Worm (Caenorhabditis elegans): ENCODE measurements around the gene crh-1.
A peak's percentile ranks its signal among the peaks of the same experiment; 100 is the strongest.

crh-1 gene

ce11 chrIII:11657185-11657817, at the start of gene crh-1:
TSS of gene crh-1 (plus strand) at chrIII:11657767.
- TF ChIP-seq him-1 (tag; optimal IDR thresholded peaks at IDR 0.05) = peak; percentile 33
- peak; percentile 83 for TF ChIP-seq W03F9.2 (tag; optimal IDR thresholded peaks at IDR 0.05)
- TF ChIP-seq dao-5 (tag; optimal IDR thresholded peaks at IDR 0.05) = no peak

ce11 chrIII:11607870-11608269, 49.7 kb upstream of the crh-1 start, which contains the start of gene Y66D12A.1:
TSS of gene Y66D12A.1 (plus strand) at chrIII:11608170.
- TF ChIP-seq dao-5 (tag; optimal IDR thresholded peaks at IDR 0.05) = no peak
- no peak for TF ChIP-seq him-1 (tag; optimal IDR thresholded peaks at IDR 0.05)
- no peak for TF ChIP-seq W03F9.2 (tag; optimal IDR thresholded peaks at IDR 0.05)

ce11 chrIII:11609568-11609967, 48.0 kb upstream of the crh-1 start, which contains the start of gene Y66D12A.30:
TSS of gene Y66D12A.30 (plus strand) at chrIII:11609868.
- TF ChIP-seq dao-5 (tag; optimal IDR thresholded peaks at IDR 0.05) = no peak
- no peak for TF ChIP-seq him-1 (tag; optimal IDR thresholded peaks at IDR 0.05)
- TF ChIP-seq W03F9.2 (tag; optimal IDR thresholded peaks at IDR 0.05) = no peak

- TF ChIP-seq W03F9.2 (tag; optimal IDR thresholded peaks at IDR 0.05) = no peak
- TF ChIP-seq dao-5 (tag; optimal IDR thresholded peaks at IDR 0.05) = no peak
- no peak for TF ChIP-seq him-1 (tag; optimal IDR thresholded peaks at IDR 0.05)
These were observed 45.8 kb upstream of the crh-1 start for ce11 chrIII:11611618-11612247.

- no peak for TF ChIP-seq W03F9.2 (tag; optimal IDR thresholded peaks at IDR 0.05)
- TF ChIP-seq him-1 (tag; optimal IDR thresholded peaks at IDR 0.05) = no peak
- no peak for TF ChIP-seq dao-5 (tag; optimal IDR thresholded peaks at IDR 0.05)
These were observed 45.2 kb upstream of the crh-1 start, which contains the start of the genes Y66A7A.9 and Y66A7A.4 for ce11 chrIII:11612371-11612770. TSS of gene Y66A7A.9 (minus strand) at chrIII:11612471. TSS of gene Y66A7A.4 (plus strand) at chrIII:11612607.

- TF ChIP-seq dao-5 (tag; optimal IDR thresholded peaks at IDR 0.05) (no peak), him-1 (tag; optimal IDR thresholded peaks at IDR 0.05) (no peak), W03F9.2 (tag; optimal IDR thresholded peaks at IDR 0.05) (no peak)
These were observed 42.7 kb upstream of the crh-1 start for ce11 chrIII:11614874-11615273.

ce11 chrIII:11615802-11616201, 41.8 kb upstream of the crh-1 start:
- no peak for TF ChIP-seq dao-5 (tag; optimal IDR thresholded peaks at IDR 0.05)
- TF ChIP-seq W03F9.2 (tag; optimal IDR thresholded peaks at IDR 0.05) = no peak
- no peak for TF ChIP-seq him-1 (tag; optimal IDR thresholded peaks at IDR 0.05)

ce11 chrIII:11616446-11616845, 41.1 kb upstream of the crh-1 start, which contains the start of gene ceh-91:
TSS of gene ceh-91 (plus strand) at chrIII:11616746.
- no peak for TF ChIP-seq W03F9.2 (tag; optimal IDR thresholded peaks at IDR 0.05)
- TF ChIP-seq dao-5 (tag; optimal IDR thresholded peaks at IDR 0.05) = no peak
- no peak for TF ChIP-seq him-1 (tag; optimal IDR thresholded peaks at IDR 0.05)

- TF ChIP-seq W03F9.2 (tag; optimal IDR thresholded peaks at IDR 0.05) (no peak), dao-5 (tag; optimal IDR thresholded peaks at IDR 0.05) (no peak), him-1 (tag; optimal IDR thresholded peaks at IDR 0.05) (no peak)
These were observed 32.7 kb upstream of the crh-1 start, which contains the start of gene gly-8 for ce11 chrIII:11624838-11625292. TSS of gene gly-8 (plus strand) at chrIII:11625242.

ce11 chrIII:11627631-11628030, 29.9 kb upstream of the crh-1 start:
- TF ChIP-seq him-1 (tag; optimal IDR thresholded peaks at IDR 0.05) = no peak
- no peak for TF ChIP-seq dao-5 (tag; optimal IDR thresholded peaks at IDR 0.05)
- no peak for TF ChIP-seq W03F9.2 (tag; optimal IDR thresholded peaks at IDR 0.05)

ce11 chrIII:11629354-11629753, 28.2 kb upstream of the crh-1 start, which contains the start of gene Y66A7A.7:
TSS of gene Y66A7A.7 (minus strand) at chrIII:11629454.
- TF ChIP-seq W03F9.2 (tag; optimal IDR thresholded peaks at IDR 0.05) (no peak), him-1 (tag; optimal IDR thresholded peaks at IDR 0.05) (no peak), dao-5 (tag; optimal IDR thresholded peaks at IDR 0.05) (no peak)

ce11 chrIII:11631111-11631510, 26.5 kb upstream of the crh-1 start:
- TF ChIP-seq W03F9.2 (tag; optimal IDR thresholded peaks at IDR 0.05) = no peak
- TF ChIP-seq him-1 (tag; optimal IDR thresholded peaks at IDR 0.05) = no peak
- no peak for TF ChIP-seq dao-5 (tag; optimal IDR thresholded peaks at IDR 0.05)

- TF ChIP-seq dao-5 (tag; optimal IDR thresholded peaks at IDR 0.05) = no peak
- TF ChIP-seq him-1 (tag; optimal IDR thresholded peaks at IDR 0.05) = no peak
These were observed 25.2 kb upstream of the crh-1 start for ce11 chrIII:11632376-11632775.

- TF ChIP-seq dao-5 (tag; optimal IDR thresholded peaks at IDR 0.05) = no peak
- TF ChIP-seq W03F9.2 (tag; optimal IDR thresholded peaks at IDR 0.05) = no peak
- no peak for TF ChIP-seq him-1 (tag; optimal IDR thresholded peaks at IDR 0.05)
These were observed 24.1 kb upstream of the crh-1 start for ce11 chrIII:11633444-11633843.

All from whole organism, L4/young adult.